Fruit fly (Drosophila melanogaster) whole organism, prepupa: Measurements from ENCODE around the gene Mps1.

ENCODE experiments used
- Blimp-1 ChIP-seq: fragments of 200-800 bp; sonication (Bioruptor generic); optimal IDR thresholded peaks from 3 replicates; lab custom pipeline; 2017; ENCODE audit warnings: missing biosample characterization, missing genetic modification characterization, mild to moderate bottlenecking, moderate library complexity, missing genetic modification reagents
- CG32006 ChIP-seq: fragments of 200-800 bp; sonication (Bioruptor generic); optimal IDR thresholded peaks from 3 replicates; lab custom pipeline; 2017; ENCODE audit warnings: missing biosample characterization, mild to moderate bottlenecking, missing genetic modification characterization
- CG7368 ChIP-seq: fragments of 200-800 bp; sonication (Bioruptor generic); optimal IDR thresholded peaks from 3 replicates; lab custom pipeline; 2016; ENCODE audit warnings: missing biosample characterization, missing genetic modification characterization
- Sox14 ChIP-seq: fragments of 200-800 bp; sonication (Bioruptor generic); optimal IDR thresholded peaks from 3 replicates; lab custom pipeline; 2016; ENCODE audit warnings: missing biosample characterization, missing genetic modification characterization
- Sox15 ChIP-seq: fragments of 200-800 bp; sonication (Bioruptor generic); optimal IDR thresholded peaks from 3 replicates; lab custom pipeline; 2016; ENCODE audit warnings: missing biosample characterization, missing genetic modification characterization
- achi ChIP-seq: fragments of 200-800 bp; sonication (Bioruptor generic); optimal IDR thresholded peaks from 3 replicates; lab custom pipeline; 2016; ENCODE audit warnings: missing biosample characterization, missing genetic modification characterization
- cyc ChIP-seq: fragments of 200-800 bp; sonication (Bioruptor generic); optimal IDR thresholded peaks from 3 replicates; lab custom pipeline; 2016; ENCODE audit warnings: missing biosample characterization, missing genetic modification characterization
- fd85E ChIP-seq: fragments of 200-800 bp; sonication (Bioruptor generic); optimal IDR thresholded peaks from 3 replicates; lab custom pipeline; 2016; ENCODE audit warnings: missing biosample characterization, missing genetic modification characterization
- pdm3 ChIP-seq: fragments of 200-800 bp; sonication (Bioruptor generic); optimal IDR thresholded peaks from 3 replicates; lab custom pipeline; 2016; ENCODE audit warnings: missing biosample characterization, missing genetic modification characterization

- TF ChIP-seq Blimp-1 (no peak), cyc (GFP tag; lab: Kevin White, UChicago) (no peak), Sox14 (GFP tag; lab: Kevin White, UChicago) (no peak), Sox15 (GFP tag; lab: Kevin White, UChicago) (no peak), CG32006 (GFP tag; lab: Kevin White, UChicago) (no peak), fd85E (GFP tag; lab: Kevin White, UChicago) (no peak), achi (no peak), pdm3 (GFP tag; lab: Kevin White, UChicago) (no peak), CG7368 (no peak)
These were observed 3.1 kb upstream of the Mps1 start for dm6 chr3R:17667987-17668386.
